Fruit fly (Drosophila melanogaster): ENCODE measurements around the gene Cpr76Ba.
A peak's percentile ranks its signal among the peaks of the same experiment; 100 is the strongest.

The Cpr76Ba gene

dm6 chr3L:19560695-19561246 is 42.6 kb upstream of the Cpr76Ba start (continued):
- TF ChIP-seq CG16815 (GFP tag; optimal IDR thresholded peaks at IDR 0.05) (peak; percentile 95), her (GFP tag; optimal IDR thresholded peaks at IDR 0.05) (peak; percentile 81), Fer3 (tag; optimal IDR thresholded peaks at IDR 0.05) (peak; percentile 94), CG4282 (GFP tag; optimal IDR thresholded peaks at IDR 0.05) (peak; percentile 80), CG14050 (GFP tag; IDR thresholded peaks at IDR 0.05) (peak; percentile 92), CG11560 (tag; IDR thresholded peaks at IDR 0.05) (no peak; the same call in none of the 3 replicates), CG11085 (GFP tag; IDR thresholded peaks at IDR 0.05) (peak; percentile 79), CG18764 (GFP tag; optimal IDR thresholded peaks at IDR 0.05) (peak; percentile 92), Bdp1 (GFP tag; optimal IDR thresholded peaks at IDR 0.05) (peak; percentile 86), CG2202 (tag; optimal IDR thresholded peaks at IDR 0.05) (peak; percentile 94), pnt (GFP tag; optimal IDR thresholded peaks at IDR 0.05) (peak; percentile 93), CG18476 (GFP tag; optimal IDR thresholded peaks at IDR 0.05) (peak; percentile 92), TFAM (GFP tag; optimal IDR thresholded peaks at IDR 0.05) (peak; percentile 70), Taf1 (GFP tag; IDR thresholded peaks at IDR 0.05) (peak; percentile 77), NFAT (GFP tag; IDR thresholded peaks at IDR 0.05) (peak; percentile 91), salm (tag; optimal IDR thresholded peaks at IDR 0.05) (peak; percentile 93), Bteb2 (GFP tag; optimal IDR thresholded peaks at IDR 0.05) (peak; percentile 93), vfl (GFP tag; optimal IDR thresholded peaks at IDR 0.05) (peak; percentile 91), scrt (GFP tag; optimal IDR thresholded peaks at IDR 0.05) (peak; percentile 90), CG13123 (GFP tag; optimal IDR thresholded peaks at IDR 0.05) (peak; percentile 91), Fer1 (GFP tag; optimal IDR thresholded peaks at IDR 0.05) (peak; percentile 94), CG30020 (tag; optimal IDR thresholded peaks at IDR 0.05) (peak; percentile 81), CG10565 (GFP tag; optimal IDR thresholded peaks at IDR 0.05) (peak; percentile 83), CG5180 (GFP tag; optimal IDR thresholded peaks at IDR 0.05) (peak; percentile 81), fd102C (GFP tag; optimal IDR thresholded peaks at IDR 0.05) (peak; percentile 99), Jarid2 (GFP tag; optimal IDR thresholded peaks at IDR 0.05) (peak; percentile 69), dysf (GFP tag; IDR thresholded peaks at IDR 0.05) (peak; percentile 96), GATAe (GFP tag; conservative IDR thresholded peaks at IDR 0.05) (peak; percentile 76), nmo (GFP tag; optimal IDR thresholded peaks at IDR 0.05) (peak; percentile 97), CG10543 (GFP tag; optimal IDR thresholded peaks at IDR 0.05) (peak; percentile 87), dmrt11E (tag; optimal IDR thresholded peaks at IDR 0.05) (peak; percentile 98), Hr78 (GFP tag; optimal IDR thresholded peaks at IDR 0.05) (peak in 1 of 2 experiments; percentile 78), bsh (GFP tag; optimal IDR thresholded peaks at IDR 0.05) (peak; percentile 95 to 98), CG10654 (GFP tag; optimal IDR thresholded peaks at IDR 0.05) (peak; percentile 94), C15 (GFP tag; IDR thresholded peaks at IDR 0.05) (peak; percentile 70; the same call in 1 of the 3 replicates), pfk (GFP tag; optimal IDR thresholded peaks at IDR 0.05) (peak; percentile 61), CG8478 (optimal IDR thresholded peaks at IDR 0.05) (no peak), Dbx (GFP tag; IDR thresholded peaks at IDR 0.05) (peak; percentile 95), CG31365 (tag; optimal IDR thresholded peaks at IDR 0.05) (peak; percentile 65), ind (GFP tag; optimal IDR thresholded peaks at IDR 0.05) (peak; percentile 91), zfh1 (GFP tag; IDR thresholded peaks at IDR 0.05) (peak; percentile 98), CG42726 (GFP tag; IDR thresholded peaks at IDR 0.05; ENCODE audit: partially characterized antibody) (no peak), CG4730 (GFP tag; IDR thresholded peaks at IDR 0.05) (peak; percentile 92), CG9727 (GFP tag; optimal IDR thresholded peaks at IDR 0.05) (peak; percentile 98), Gsc (GFP tag; IDR thresholded peaks at IDR 0.05) (no peak), CG8290 (GFP tag; optimal IDR thresholded peaks at IDR 0.05) (peak; percentile 95), CG8290 (tag; optimal IDR thresholded peaks at IDR 0.05) (peak; percentile 76 to 94), CG12219 (GFP tag; optimal IDR thresholded peaks at IDR 0.05) (peak; percentile 92), Hr3 (GFP tag; optimal IDR thresholded peaks at IDR 0.05) (peak; percentile 93), jing (GFP tag; optimal IDR thresholded peaks at IDR 0.05) (peak; percentile 87), PHDP (tag; optimal IDR thresholded peaks at IDR 0.05) (peak; percentile 95)

All from whole organism, embryonic.